Fruit fly (Drosophila melanogaster): ENCODE results near the gene Cyp305a1.

Gene Cyp305a1

dm6 chr3L:19861215-19861614 lies 48.1 kb upstream of the Cyp305a1 start (continued):
- TF ChIP-seq CG15696 (tag; optimal IDR thresholded peaks at IDR 0.05) (no peak), nmo (GFP tag; optimal IDR thresholded peaks at IDR 0.05) (peak; percentile 7)

DNA sequence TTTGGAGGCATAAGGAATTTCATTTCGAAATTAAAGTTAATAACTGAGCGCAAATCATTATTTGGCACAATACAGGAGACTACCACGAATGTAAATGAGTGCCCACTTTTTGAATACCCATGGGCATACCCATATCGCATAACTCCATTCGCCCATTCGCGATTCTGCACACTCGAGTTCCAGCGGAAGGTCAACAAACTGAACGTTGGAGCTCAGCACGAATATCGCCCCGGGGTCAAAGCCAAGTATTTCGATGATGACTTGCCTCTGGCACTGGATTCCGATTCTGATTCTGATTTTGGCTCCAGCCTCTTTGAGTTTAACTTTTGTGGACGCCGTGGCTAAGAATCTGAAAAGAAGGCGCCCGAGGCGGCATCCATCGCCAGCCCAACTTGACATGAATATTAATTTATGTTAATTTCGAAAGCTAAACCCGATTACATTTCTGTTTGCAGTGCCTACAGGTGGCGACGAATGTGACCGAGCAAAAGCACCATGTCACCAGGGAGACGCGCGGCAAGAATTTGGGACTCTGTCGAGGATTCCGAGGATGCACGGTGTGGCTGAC lies 44.9 kb upstream of the Cyp305a1 start:
- TF ChIP-seq wdn (GFP tag; IDR thresholded peaks at IDR 0.05) (no peak), CG13894 (tag; optimal IDR thresholded peaks at IDR 0.05) (peak; percentile 18), Med (GFP tag) (peak; percentile 69), Hr78 (GFP tag; optimal IDR thresholded peaks at IDR 0.05) (no peak), sens (GFP tag) (peak; percentile 52), vvl (GFP tag; IDR thresholded peaks at IDR 0.05) (peak; percentile 60; the same call in 1 of the 2 replicates), CG11398 (GFP tag; optimal IDR thresholded peaks at IDR 0.05) (no peak), Ets97D (GFP tag; optimal IDR thresholded peaks at IDR 0.05) (no peak)

DNA sequence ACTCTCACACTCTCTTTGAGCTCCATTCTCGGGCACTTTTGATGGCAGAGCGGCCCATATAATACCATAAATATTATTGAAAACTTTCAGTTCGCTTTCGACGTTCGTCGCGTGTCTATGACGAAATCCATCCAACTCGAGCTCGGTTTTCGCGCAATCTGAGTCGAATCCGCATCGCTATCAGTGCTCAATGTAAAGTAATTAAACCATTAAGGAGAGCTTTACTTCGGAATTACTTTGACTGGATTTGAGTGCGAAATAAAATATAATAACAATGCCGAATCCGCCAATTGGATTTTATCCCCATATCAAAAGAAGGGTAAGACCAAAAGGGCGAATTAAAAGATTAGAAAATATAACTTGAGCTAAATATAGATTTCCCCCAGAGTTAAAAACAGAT lies 34.9 kb upstream of the Cyp305a1 start:
- TF ChIP-seq CG32772 (GFP tag; IDR thresholded peaks at IDR 0.05) (no peak), sens (GFP tag) (peak; percentile 31), maf-S (GFP tag; optimal IDR thresholded peaks at IDR 0.05) (no peak)

DNA sequence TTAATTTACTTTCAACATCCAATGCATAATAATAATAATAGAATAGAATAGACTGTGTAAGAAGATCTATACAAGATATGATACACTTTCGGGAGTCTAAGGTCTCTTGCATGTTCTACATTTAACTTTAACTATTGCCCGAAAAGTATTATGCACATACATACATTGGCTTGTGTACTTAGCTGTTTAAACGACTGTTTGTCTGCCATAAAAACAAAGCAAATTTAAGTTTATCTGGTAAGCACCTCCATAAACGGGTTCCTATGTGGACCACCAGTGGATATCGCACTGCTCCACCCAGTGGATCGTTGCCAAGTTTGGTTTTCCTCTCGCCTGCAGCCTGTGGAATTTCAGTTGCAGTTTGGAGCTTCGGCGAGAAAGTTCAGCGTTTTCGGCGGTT lies 33.8 kb upstream of the Cyp305a1 start:
- TF ChIP-seq da (GFP tag; optimal IDR thresholded peaks at IDR 0.05): no peak
- TF ChIP-seq fd3F (GFP tag; optimal IDR thresholded peaks at IDR 0.05): peak; percentile 17
- TF ChIP-seq Awh (GFP tag; IDR thresholded peaks at IDR 0.05): no peak
- no peak for TF ChIP-seq Neu2 (GFP tag; optimal IDR thresholded peaks at IDR 0.05; ENCODE audit: borderline replicate concordance)
- TF ChIP-seq fu2 (GFP tag; optimal IDR thresholded peaks at IDR 0.05): no peak
- TF ChIP-seq CoRest (tag; optimal IDR thresholded peaks at IDR 0.05): no peak
- TF ChIP-seq fd96Cb (tag; optimal IDR thresholded peaks at IDR 0.05): no peak
- no peak for TF ChIP-seq CG12769 (tag; optimal IDR thresholded peaks at IDR 0.05)
- no peak for TF ChIP-seq knrl (GFP tag; IDR thresholded peaks at IDR 0.05; ENCODE audit: partially characterized antibody)
- no peak for TF ChIP-seq aop (GFP tag; IDR thresholded peaks at IDR 0.05)
- no peak for TF ChIP-seq ERR (GFP tag; optimal IDR thresholded peaks at IDR 0.05)
- TF ChIP-seq Adf1 (GFP tag; IDR thresholded peaks at IDR 0.05): no peak
- peak; percentile 29 for TF ChIP-seq CG17359 (tag; optimal IDR thresholded peaks at IDR 0.05)
- TF ChIP-seq zen2 (GFP tag; IDR thresholded peaks at IDR 0.05; ENCODE audit: partially characterized antibody): no peak
- no peak for TF ChIP-seq D19B (GFP tag; optimal IDR thresholded peaks at IDR 0.05)
- no peak for TF ChIP-seq oc (tag; optimal IDR thresholded peaks at IDR 0.05)
- no peak for TF ChIP-seq CG7745 (tag; optimal IDR thresholded peaks at IDR 0.05)
- no peak for TF ChIP-seq Hmx (GFP tag; optimal IDR thresholded peaks at IDR 0.05)
- no peak for TF ChIP-seq chif (GFP tag; optimal IDR thresholded peaks at IDR 0.05)
- peak; percentile 72 for TF ChIP-seq schlank (tag; optimal IDR thresholded peaks at IDR 0.05)
- no peak for TF ChIP-seq bcd (GFP tag; optimal IDR thresholded peaks at IDR 0.05)
- peak; percentile 53 for TF ChIP-seq CG3407 (GFP tag; optimal IDR thresholded peaks at IDR 0.05)
- no peak for TF ChIP-seq CG9932 (GFP tag; IDR thresholded peaks at IDR 0.05)
- TF ChIP-seq lab (GFP tag; optimal IDR thresholded peaks at IDR 0.05): peak; percentile 70
- no peak for TF ChIP-seq tio (GFP tag; optimal IDR thresholded peaks at IDR 0.05)
- no peak for TF ChIP-seq vvl (GFP tag; IDR thresholded peaks at IDR 0.05)
- TF ChIP-seq CG11456 (GFP tag; IDR thresholded peaks at IDR 0.05): no peak
- no peak for TF ChIP-seq CG17361 (GFP tag; IDR thresholded peaks at IDR 0.05)
- no peak for TF ChIP-seq CG16779 (GFP tag; IDR thresholded peaks at IDR 0.05)
- no peak for TF ChIP-seq cato (GFP tag; optimal IDR thresholded peaks at IDR 0.05; ENCODE audit: borderline replicate concordance)
- TF ChIP-seq Eip74EF (GFP tag; optimal IDR thresholded peaks at IDR 0.05): no peak
- no peak for TF ChIP-seq pita (GFP tag; optimal IDR thresholded peaks at IDR 0.05)
- no peak for TF ChIP-seq CG4404 (GFP tag; IDR thresholded peaks at IDR 0.05)
- TF ChIP-seq tap (tag; optimal IDR thresholded peaks at IDR 0.05): peak; percentile 25
